Worm (Caenorhabditis elegans) whole organism, midembryonic: ENCODE results near the gene R07B1.11.

Experiments
- T22C8.4 ChIP-seq: fragments of 200-800 bp; sonication (Bioruptor generic); IDR thresholded peaks from 2 replicates; pipeline ENCODE4 v1.3.6; 2022; ENCODE audit warnings: missing genetic modification characterization, missing compliant biosample characterization
- cog-1 ChIP-seq: sonication (generic microtip); optimal IDR thresholded peaks from 2 replicates; lab custom pipeline; 2016; ENCODE audit warnings: missing genetic modification characterization, missing compliant biosample characterization
- flt-1 ChIP-seq: fragments of 200-800 bp; sonication (Bioruptor generic); IDR thresholded peaks from 2 replicates; pipeline ENCODE4 v1.3.6; 2022; ENCODE audit warnings: missing genetic modification characterization, missing compliant biosample characterization
- klf-2 ChIP-seq: fragments of 200-800 bp; sonication (Bioruptor generic); conservative IDR thresholded peaks from 2 replicates; pipeline ENCODE4 v1.3.6; 2022; ENCODE audit warnings: missing genetic modification reagents, missing genetic modification characterization, missing compliant biosample characterization
- med-1 ChIP-seq: sonication (generic microtip); optimal IDR thresholded peaks from 2 replicates; lab custom pipeline; 2017; ENCODE audit warnings: missing genetic modification characterization, mild to moderate bottlenecking, missing compliant biosample characterization, antibody characterized with exemption, missing genetic modification reagents; ENCODE audit not compliant: insufficient read depth
- ref-1 ChIP-seq: fragments of 200-800 bp; sonication (Bioruptor generic); conservative IDR thresholded peaks from 2 replicates; pipeline ENCODE4 v1.3.6; 2022; ENCODE audit warnings: missing genetic modification reagents, missing genetic modification characterization, missing compliant biosample characterization
- tab-1 ChIP-seq: fragments of 200-800 bp; sonication (Bioruptor generic); IDR thresholded peaks from 2 replicates; pipeline ENCODE4 v1.3.6; 2022; ENCODE audit warnings: missing genetic modification characterization, missing compliant biosample characterization
- ztf-23 ChIP-seq: fragments of 200-800 bp; sonication (Bioruptor generic); IDR thresholded peaks from 2 replicates; pipeline ENCODE4 v1.3.6; 2022; ENCODE audit warnings: missing genetic modification reagents, missing genetic modification characterization, missing compliant biosample characterization
- ztf-29 ChIP-seq: fragments of 200-800 bp; sonication (Bioruptor generic); IDR thresholded peaks from 2 replicates; pipeline ENCODE4 v1.3.6; 2022; ENCODE audit warnings: missing genetic modification reagents, missing genetic modification characterization, missing compliant biosample characterization

DNA sequence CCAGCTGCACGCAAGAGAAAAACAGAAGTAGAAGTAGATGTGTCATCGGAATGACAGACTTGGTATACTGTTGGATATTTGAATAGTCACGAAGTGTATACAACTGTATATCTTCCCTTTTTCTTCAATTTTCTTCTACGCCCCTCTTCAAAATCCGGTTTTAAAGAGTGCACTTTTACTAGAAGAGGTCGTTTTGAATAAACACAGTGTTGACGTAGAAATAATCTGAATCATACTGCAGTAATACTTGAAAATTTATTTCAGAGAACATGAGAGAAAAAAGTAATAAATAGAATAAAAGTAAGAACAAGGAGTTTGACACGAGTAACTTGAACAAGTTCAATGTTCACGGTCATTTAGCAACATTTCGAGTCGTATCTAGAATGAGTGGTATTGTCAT is 15.8 kb downstream of the R07B1.11 start, which contains the start of gene R07B1.8:
- TF ChIP-seq med-1 (GFP tag; lab: Kevin White, UChicago), result no peak
- TF ChIP-seq flt-1 (GFP tag; lab: Robert Waterston, UW), result no peak
- no peak for TF ChIP-seq klf-2 (GFP tag; lab: Robert Waterston, UW)
- no peak for TF ChIP-seq ref-1 (GFP tag; lab: Robert Waterston, UW)
- no peak for TF ChIP-seq ztf-23
- no peak for TF ChIP-seq T22C8.4
- TF ChIP-seq cog-1, result no peak
- TF ChIP-seq tab-1, result no peak
- no peak for TF ChIP-seq ztf-29 (GFP tag; lab: Robert Waterston, UW)
